Worm (Caenorhabditis elegans) whole organism, late embryonic: ENCODE data around the gene dop-4.

Experiments
- K02D7.2 ChIP-seq: sonication (generic microtip); optimal IDR thresholded peaks from 2 replicates; lab custom pipeline; 2017; ENCODE audit warnings: mild to moderate bottlenecking, missing genetic modification characterization, missing compliant biosample characterization
- K09A11.1 ChIP-seq: sonication (generic microtip); optimal IDR thresholded peaks from 2 replicates; lab custom pipeline; 2017; ENCODE audit warnings: antibody characterized with exemption, mild to moderate bottlenecking, missing genetic modification characterization, missing compliant biosample characterization; ENCODE audit not compliant: insufficient read depth
- ahr-1 ChIP-seq: sonication (generic microtip); optimal IDR thresholded peaks from 2 replicates; lab custom pipeline; 2016; ENCODE audit warnings: missing genetic modification characterization, missing compliant biosample characterization
- ama-1 ChIP-seq: fragments of 150-350 bp; optimal IDR thresholded peaks from 2 replicates; lab custom pipeline; 2014
- ceh-19 ChIP-seq: fragments of 200-800 bp; sonication (Bioruptor generic); optimal IDR thresholded peaks from 2 replicates; lab custom pipeline; 2018; ENCODE audit warnings: mild to moderate bottlenecking, missing genetic modification characterization, missing compliant biosample characterization
- ceh-24 ChIP-seq: sonication (generic microtip); optimal IDR thresholded peaks from 2 replicates; lab custom pipeline; 2016; ENCODE audit warnings: mild to moderate bottlenecking, missing genetic modification characterization, missing compliant biosample characterization
- ceh-31 ChIP-seq: sonication (generic microtip); optimal IDR thresholded peaks from 2 replicates; lab custom pipeline; 2016; ENCODE audit warnings: missing genetic modification characterization, missing compliant biosample characterization
- ceh-45 ChIP-seq: fragments of 200-800 bp; sonication (Bioruptor generic); IDR thresholded peaks from 2 replicates; pipeline ENCODE4 v1.3.6; 2022; ENCODE audit warnings: missing genetic modification reagents, missing genetic modification characterization, missing compliant biosample characterization
- che-1 ChIP-seq: sonication (generic microtip); optimal IDR thresholded peaks from 2 replicates; lab custom pipeline; 2016; ENCODE audit warnings: mild to moderate bottlenecking, missing genetic modification characterization, missing compliant biosample characterization
- elt-2 ChIP-seq: sonication (generic microtip); optimal IDR thresholded peaks from 2 replicates; lab custom pipeline; 2016; ENCODE audit warnings: missing genetic modification reagents, missing genetic modification characterization, missing compliant biosample characterization
- elt-4 ChIP-seq: sonication (generic microtip); optimal IDR thresholded peaks from 2 replicates; lab custom pipeline; 2016; ENCODE audit warnings: missing genetic modification characterization, missing compliant biosample characterization
- eyg-1 ChIP-seq: sonication (generic microtip); optimal IDR thresholded peaks from 2 replicates; lab custom pipeline; 2016; ENCODE audit warnings: missing genotype, missing genetic modification characterization, missing compliant biosample characterization
- fkh-6 ChIP-seq: sonication (generic microtip); optimal IDR thresholded peaks from 2 replicates; lab custom pipeline; 2016; ENCODE audit warnings: missing genetic modification characterization, missing compliant biosample characterization
- hlh-15 ChIP-seq: sonication (generic microtip); optimal IDR thresholded peaks from 2 replicates; lab custom pipeline; 2016; ENCODE audit warnings: missing genetic modification characterization, missing compliant biosample characterization
- hlh-6 ChIP-seq: sonication (generic microtip); optimal IDR thresholded peaks from 2 replicates; lab custom pipeline; 2016; ENCODE audit warnings: missing genotype, missing genetic modification characterization, missing compliant biosample characterization
- hlh-8 ChIP-seq: sonication (generic microtip); optimal IDR thresholded peaks from 2 replicates; lab custom pipeline; 2016; ENCODE audit warnings: missing genotype, missing genetic modification characterization, missing compliant biosample characterization
- lim-6 ChIP-seq: sonication (generic microtip); optimal IDR thresholded peaks from 2 replicates; lab custom pipeline; 2016; ENCODE audit warnings: missing genetic modification characterization, missing compliant biosample characterization
- lin-11 ChIP-seq: fragments of 200-800 bp; sonication (Bioruptor generic); optimal IDR thresholded peaks from 2 replicates; lab custom pipeline; 2018; ENCODE audit warnings: mild to moderate bottlenecking, missing genetic modification characterization, missing compliant biosample characterization
- mec-3 ChIP-seq: sonication (generic microtip); optimal IDR thresholded peaks from 2 replicates; lab custom pipeline; 2016; ENCODE audit warnings: borderline replicate concordance, missing genetic modification characterization, missing compliant biosample characterization
- nfya-1 ChIP-seq: sonication (generic microtip); optimal IDR thresholded peaks from 2 replicates; lab custom pipeline; 2017; ENCODE audit warnings: missing genetic modification characterization, mild to moderate bottlenecking, missing compliant biosample characterization, antibody characterized with exemption, moderate library complexity
- nhr-11 ChIP-seq: fragments of 150-350 bp; optimal IDR thresholded peaks from 2 replicates; lab custom pipeline; 2014; ENCODE audit warnings: missing biosample characterization, missing genetic modification characterization
- nhr-232 ChIP-seq: sonication (generic microtip); optimal IDR thresholded peaks from 2 replicates; lab custom pipeline; 2016; ENCODE audit warnings: missing genetic modification characterization, missing compliant biosample characterization
- pat-9 ChIP-seq: fragments of 200-800 bp; sonication (Bioruptor generic); optimal IDR thresholded peaks from 2 replicates; lab custom pipeline; 2018; ENCODE audit warnings: mild to moderate bottlenecking, missing genetic modification characterization, moderate library complexity, missing compliant biosample characterization
- pha-2 ChIP-seq: sonication (generic microtip); optimal IDR thresholded peaks from 2 replicates; lab custom pipeline; 2017; ENCODE audit warnings: mild to moderate bottlenecking, missing genetic modification characterization, missing compliant biosample characterization
- pha-4 ChIP-seq: fragments of 150-350 bp; optimal IDR thresholded peaks from 2 replicates; lab custom pipeline; 2018; ENCODE audit warnings: missing biosample characterization, missing genetic modification reagents, missing genetic modification characterization
- pros-1 ChIP-seq: fragments of 150-350 bp; optimal IDR thresholded peaks from 2 replicates; lab custom pipeline; 2014; ENCODE audit warnings: missing biosample characterization, missing genetic modification reagents, missing genetic modification characterization
- ref-2 ChIP-seq: sonication (generic microtip); optimal IDR thresholded peaks from 2 replicates; lab custom pipeline; 2016; ENCODE audit warnings: missing genetic modification characterization, missing compliant biosample characterization
- rnt-1 ChIP-seq: sonication (generic microtip); optimal IDR thresholded peaks from 2 replicates; lab custom pipeline; 2016; ENCODE audit warnings: missing genetic modification characterization, missing compliant biosample characterization
- sdc-2 ChIP-seq: sonication (generic microtip); optimal IDR thresholded peaks from 2 replicates; lab custom pipeline; 2016; ENCODE audit warnings: missing genotype, missing genetic modification characterization, missing compliant biosample characterization
- sox-2 ChIP-seq: fragments of 200-800 bp; sonication (Bioruptor generic); IDR thresholded peaks from 2 replicates; pipeline ENCODE4 v1.3.6; 2022; ENCODE audit warnings: missing genetic modification reagents, missing genetic modification characterization, missing compliant biosample characterization
- sox-4 ChIP-seq: sonication (generic microtip); optimal IDR thresholded peaks from 2 replicates; lab custom pipeline; 2017; ENCODE audit warnings: mild to moderate bottlenecking, missing genetic modification characterization, inconsistent platforms, missing compliant biosample characterization
- syd-9 ChIP-seq: sonication (generic microtip); optimal IDR thresholded peaks from 2 replicates; lab custom pipeline; 2016; ENCODE audit warnings: mild to moderate bottlenecking, missing genetic modification characterization, moderate library complexity, missing compliant biosample characterization
- tbx-2 ChIP-seq: sonication (generic microtip); optimal IDR thresholded peaks from 2 replicates; lab custom pipeline; 2016; ENCODE audit warnings: missing genetic modification characterization, missing compliant biosample characterization
- tbx-7 ChIP-seq: sonication (generic microtip); optimal IDR thresholded peaks from 2 replicates; lab custom pipeline; 2016; ENCODE audit warnings: missing genotype, missing genetic modification characterization, missing compliant biosample characterization
- ttx-3 ChIP-seq: sonication (generic microtip); optimal IDR thresholded peaks from 2 replicates; lab custom pipeline; 2016; ENCODE audit warnings: missing genetic modification reagents, missing genetic modification characterization, missing compliant biosample characterization
- unc-42 ChIP-seq: sonication (generic microtip); optimal IDR thresholded peaks from 2 replicates; lab custom pipeline; 2016; ENCODE audit warnings: missing genotype, missing genetic modification characterization, missing compliant biosample characterization
- unc-86 ChIP-seq: sonication (generic microtip); optimal IDR thresholded peaks from 2 replicates; lab custom pipeline; 2016; ENCODE audit warnings: missing genetic modification characterization, missing compliant biosample characterization
- ztf-16 ChIP-seq: sonication (generic microtip); optimal IDR thresholded peaks from 2 replicates; lab custom pipeline; 2017; ENCODE audit warnings: missing genetic modification characterization, missing compliant biosample characterization

Gene dop-4

DNA sequence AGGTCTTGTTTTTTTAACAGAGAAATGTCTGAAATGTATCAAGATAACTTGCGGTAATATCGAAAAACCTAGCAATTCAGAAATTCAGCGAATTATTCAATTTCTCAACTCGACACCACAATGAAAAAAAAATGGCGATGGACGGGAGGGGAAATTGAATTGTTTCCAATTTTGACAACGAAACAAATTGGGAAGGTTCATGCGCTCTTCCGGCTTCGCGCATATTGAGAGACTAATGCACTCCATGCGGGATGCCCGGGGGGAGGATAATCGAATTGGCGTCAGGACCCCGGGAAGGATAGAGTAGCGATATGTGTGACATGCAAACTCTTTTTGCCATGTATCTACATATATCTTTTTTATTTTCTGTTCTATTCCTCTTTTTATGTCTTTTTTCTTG is 29.7 kb upstream of the dop-4 start:
- no peak for TF ChIP-seq nhr-11 (tag; lab: Kevin White, UChicago)
- TF ChIP-seq unc-42 (tag; lab: Kevin White, UChicago): peak; percentile 99
- TF ChIP-seq, all 69 proteins: peak for 1

DNA sequence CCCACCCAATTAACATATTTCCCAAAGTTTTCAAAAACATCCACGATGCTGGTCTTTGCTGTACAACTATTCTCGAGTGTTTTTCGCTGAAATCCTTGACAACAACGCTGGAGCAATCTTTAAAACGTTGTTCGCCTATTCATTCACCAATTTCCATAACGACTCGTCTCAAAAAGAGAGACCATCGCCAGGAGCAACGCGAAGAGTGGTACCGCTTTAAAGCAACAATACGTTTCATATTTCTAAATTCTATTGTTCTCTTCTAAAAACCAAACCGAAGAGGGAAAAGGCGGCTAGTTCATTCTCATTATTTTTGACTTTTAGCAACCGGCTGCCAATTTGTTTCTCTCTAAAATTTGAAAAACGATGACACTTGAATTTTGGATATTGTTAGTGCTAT is 24.5 kb upstream of the dop-4 start, which contains the start of gene C25G6.1:
C25G6.1 (plus strand) TSS at position 301 of the 400 bp plus-strand sequence.
- no peak for TF ChIP-seq pros-1 (tag; lab: Kevin White, UChicago)
- no peak for TF ChIP-seq hlh-6 (tag; lab: Kevin White, UChicago)
- no peak for TF ChIP-seq ref-2 (tag; lab: Kevin White, UChicago)
- no peak for TF ChIP-seq sox-4 (tag; lab: Kevin White, UChicago)
- no peak for TF ChIP-seq ceh-31 (tag; lab: Kevin White, UChicago)
- no peak for TF ChIP-seq mec-3
- no peak for TF ChIP-seq tbx-7 (tag; lab: Kevin White, UChicago)
- no peak for TF ChIP-seq lim-6 (tag; lab: Kevin White, UChicago)
- no peak for TF ChIP-seq pat-9 (tag; lab: Kevin White, UChicago)
- TF ChIP-seq nfya-1: no peak
- TF ChIP-seq pha-2 (tag; lab: Kevin White, UChicago): no peak
- no peak for TF ChIP-seq hlh-8 (tag; lab: Kevin White, UChicago)
- no peak for TF ChIP-seq lin-11
- TF ChIP-seq sox-2 (GFP tag; lab: Robert Waterston, UW): no peak
- TF ChIP-seq K09A11.1 (tag; lab: Kevin White, UChicago): no peak
- no peak for TF ChIP-seq ahr-1 (tag; lab: Kevin White, UChicago)
- TF ChIP-seq nhr-232 (tag; lab: Kevin White, UChicago): no peak
- no peak for TF ChIP-seq ttx-3 (tag; lab: Kevin White, UChicago)
- TF ChIP-seq pha-4 (tag; lab: Kevin White, UChicago): no peak
- TF ChIP-seq sdc-2: no peak

DNA sequence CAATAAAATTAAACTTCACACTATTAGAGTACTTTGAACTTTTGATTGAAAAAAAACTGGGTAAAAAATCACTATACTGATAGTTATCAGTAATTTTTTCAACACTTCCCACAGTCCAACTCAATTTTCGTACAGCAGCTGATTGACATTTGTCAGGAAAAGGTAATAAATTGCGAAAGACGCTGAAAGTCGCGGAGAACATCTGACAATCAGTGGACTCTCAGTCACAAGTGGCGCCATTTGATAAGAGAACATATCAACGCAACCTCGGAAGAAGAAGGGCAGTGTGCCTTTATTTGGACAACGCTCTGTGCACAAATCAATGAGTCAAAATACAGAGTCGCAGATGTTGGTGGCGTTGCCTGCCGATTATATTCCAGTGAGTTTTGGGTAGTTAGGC is 22.5 kb upstream of the dop-4 start, which contains the start of gene C52B11.5:
C52B11.5 (plus strand) TSS at position 250 of the 400 bp plus-strand sequence.
- TF ChIP-seq elt-2: peak; percentile 22
- no peak for TF ChIP-seq ztf-16 (tag; lab: Kevin White, UChicago)
- no peak for TF ChIP-seq pat-9 (tag; lab: Kevin White, UChicago)

DNA sequence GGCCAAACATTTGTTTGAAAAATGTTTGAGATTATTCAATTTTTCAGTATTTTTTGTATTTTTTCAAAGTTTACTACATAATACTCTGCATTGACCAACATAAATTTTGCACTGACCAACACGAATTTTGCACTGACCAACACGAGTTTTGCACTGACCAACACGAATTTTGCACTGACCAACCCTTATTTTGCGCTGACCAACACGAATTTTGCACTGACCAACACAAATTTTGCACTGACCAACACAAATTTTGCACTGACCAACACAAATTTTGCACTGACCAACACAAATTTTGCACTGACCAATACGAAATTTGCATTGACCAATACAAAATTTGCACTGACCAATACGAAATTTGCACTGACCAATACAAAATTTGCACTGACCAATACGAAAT is 2.2 kb upstream of the dop-4 start:
- TF ChIP-seq rnt-1 (tag; lab: Kevin White, UChicago) (no peak), hlh-6 (tag; lab: Kevin White, UChicago) (no peak), syd-9 (tag; lab: Kevin White, UChicago) (no peak), pat-9 (tag; lab: Kevin White, UChicago) (no peak), ceh-24 (tag; lab: Kevin White, UChicago) (no peak), mec-3 (no peak), sdc-2 (no peak), che-1 (no peak), unc-86 (no peak), eyg-1 (tag; lab: Kevin White, UChicago) (no peak), tbx-2 (tag; lab: Kevin White, UChicago) (no peak), elt-4 (tag; lab: Kevin White, UChicago) (no peak), elt-2 (no peak), ztf-16 (tag; lab: Kevin White, UChicago) (no peak), ama-1 (no peak), pha-2 (tag; lab: Kevin White, UChicago) (no peak)
- TF ChIP-seq, all 69 proteins: peak for 0

DNA sequence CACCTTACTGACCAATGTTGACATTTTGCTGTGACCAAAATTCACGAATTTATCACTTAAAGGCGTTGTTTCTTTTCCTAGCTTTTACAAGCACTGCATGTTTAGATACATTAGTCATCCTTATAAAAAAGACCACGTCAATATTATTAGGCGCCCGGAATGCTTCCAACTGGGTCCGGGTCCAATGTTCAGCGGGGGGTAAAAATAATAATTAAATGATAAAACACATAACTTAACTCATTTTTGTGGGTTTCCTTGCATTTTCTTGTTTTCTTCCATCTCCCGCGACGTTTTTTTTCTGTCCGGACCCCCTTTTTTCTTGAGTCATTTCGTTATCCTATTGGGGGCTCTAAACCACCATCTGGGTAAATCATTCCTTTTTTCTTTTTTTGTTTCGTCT is 1.6 kb upstream of the dop-4 start:
- TF ChIP-seq tbx-2 (tag; lab: Kevin White, UChicago) (no peak), K02D7.2 (tag; lab: Kevin White, UChicago) (no peak), hlh-15 (tag; lab: Kevin White, UChicago) (no peak), fkh-6 (no peak), lim-6 (tag; lab: Kevin White, UChicago) (no peak), ceh-19 (GFP tag; lab: Kevin White, UChicago) (no peak), ceh-45 (GFP tag; lab: Robert Waterston, UW) (no peak), pros-1 (tag; lab: Kevin White, UChicago) (no peak), lin-11 (no peak)
